Worm (Caenorhabditis elegans): ENCODE data around the gene ZK816.3.

ce11 chrX:3369442-3369841, 21.3 kb downstream of the ZK816.3 start:
- TF ChIP-seq zag-1 (tag; optimal IDR thresholded peaks at IDR 0.05) (no peak), ces-1 (GFP tag; optimal IDR thresholded peaks at IDR 0.05) (no peak), grh-1 (GFP tag; IDR thresholded peaks at IDR 0.05) (no peak), aly-2 (tag; optimal IDR thresholded peaks at IDR 0.05) (no peak), ztf-4 (tag; optimal IDR thresholded peaks at IDR 0.05) (no peak), ama-1 (optimal IDR thresholded peaks at IDR 0.05) (no peak), fkh-10 (GFP tag; optimal IDR thresholded peaks at IDR 0.05) (no peak), nhr-11 (tag; optimal IDR thresholded peaks at IDR 0.05) (no peak), lsy-2 (tag; optimal IDR thresholded peaks at IDR 0.05) (no peak)
